Fruit fly (Drosophila melanogaster): ENCODE data around the gene CG4456.

Gene CG4456

DNA sequence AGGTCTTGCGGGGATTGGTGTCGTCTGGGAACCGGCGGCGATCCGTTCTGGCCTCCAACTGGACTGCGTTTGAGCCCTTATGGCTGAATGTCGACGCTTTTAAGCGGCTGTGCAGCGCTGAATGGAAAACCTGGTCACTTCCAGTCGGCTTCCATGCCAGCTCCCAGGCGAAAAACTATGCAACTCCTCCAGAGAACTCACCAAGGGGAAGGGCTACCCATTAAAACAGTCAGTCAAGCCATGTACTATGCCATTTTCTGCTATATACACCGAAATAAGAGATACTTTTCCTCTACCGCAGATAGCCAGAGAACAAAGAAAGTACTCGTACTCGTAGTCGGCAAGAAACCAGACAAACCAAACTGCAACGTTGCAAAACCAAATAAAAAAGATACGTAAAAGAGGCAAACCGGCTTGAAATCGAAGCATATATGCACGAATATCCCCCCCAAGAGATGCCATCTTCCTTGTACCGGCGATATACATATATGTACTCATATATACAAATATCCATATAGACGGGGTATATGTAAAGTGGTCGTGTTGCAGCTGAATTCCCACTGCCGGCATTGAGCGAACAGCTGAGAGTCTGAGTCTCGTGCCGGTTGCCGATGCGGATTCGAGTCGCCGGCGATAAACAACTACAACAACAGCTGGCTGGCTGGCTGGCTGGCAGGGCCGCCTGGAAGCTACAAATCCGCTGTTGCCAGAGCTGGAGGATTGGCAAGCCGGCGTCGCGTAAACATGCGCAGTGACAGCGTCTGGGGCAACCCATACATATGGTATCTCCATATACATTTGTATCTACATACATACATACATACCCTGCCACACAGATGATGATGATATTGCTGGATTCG is 7.2 kb downstream of the CG4456 start, which contains the start of gene Hsp67Ba:
Gene Hsp67Ba (minus strand): TSS at position 51 of the 860 bp plus-strand sequence.
- TF ChIP-seq CG17801 (GFP tag; optimal IDR thresholded peaks at IDR 0.05; ENCODE audit: partially characterized antibody), result no peak

DNA sequence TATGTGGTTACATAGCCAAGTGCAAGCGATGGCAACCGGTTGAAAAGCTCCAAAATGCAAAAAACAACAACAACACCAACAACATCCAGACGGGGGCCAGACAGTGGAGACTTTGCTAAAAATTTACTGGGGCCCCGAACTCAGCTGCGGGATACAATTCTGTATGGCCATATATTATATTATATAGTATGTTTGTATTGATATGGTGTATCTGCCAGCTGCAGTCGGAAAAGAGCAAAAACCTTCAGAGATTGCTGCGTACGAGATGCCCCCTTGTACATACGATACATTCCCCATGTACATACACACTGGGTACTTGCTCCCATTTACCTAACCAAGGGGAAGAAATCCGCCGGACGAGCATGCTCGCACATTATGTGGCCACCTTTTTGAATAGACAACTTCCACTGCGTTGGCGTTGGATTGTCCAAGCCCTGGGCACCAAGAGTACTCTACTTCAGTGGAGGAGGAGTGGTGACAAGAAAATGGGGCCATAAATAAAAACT is 7.9 kb downstream of the CG4456 start:
- no peak for TF ChIP-seq CG17801 (GFP tag; optimal IDR thresholded peaks at IDR 0.05; ENCODE audit: partially characterized antibody)

- no peak for TF ChIP-seq CG17801 (GFP tag; optimal IDR thresholded peaks at IDR 0.05; ENCODE audit: partially characterized antibody)
Observed at dm6 chr3L:9381602-9382001, 9.1 kb downstream of the CG4456 start, which contains the start of gene Hsp23. Gene Hsp23, plus strand, starts transcription at chr3L:9381882.

- TF ChIP-seq CG17801 (GFP tag; optimal IDR thresholded peaks at IDR 0.05; ENCODE audit: partially characterized antibody), result peak; percentile 99
Observed at dm6 chr3L:9383345-9384075, 11.0 kb downstream of the CG4456 start, which contains the start of gene Hsp27. Gene Hsp27, plus strand, starts transcription at chr3L:9384063.

- no peak for TF ChIP-seq CG17801 (GFP tag; optimal IDR thresholded peaks at IDR 0.05; ENCODE audit: partially characterized antibody)
Observed at dm6 chr3L:9384445-9385079, 12.0 kb downstream of the CG4456 start.

DNA sequence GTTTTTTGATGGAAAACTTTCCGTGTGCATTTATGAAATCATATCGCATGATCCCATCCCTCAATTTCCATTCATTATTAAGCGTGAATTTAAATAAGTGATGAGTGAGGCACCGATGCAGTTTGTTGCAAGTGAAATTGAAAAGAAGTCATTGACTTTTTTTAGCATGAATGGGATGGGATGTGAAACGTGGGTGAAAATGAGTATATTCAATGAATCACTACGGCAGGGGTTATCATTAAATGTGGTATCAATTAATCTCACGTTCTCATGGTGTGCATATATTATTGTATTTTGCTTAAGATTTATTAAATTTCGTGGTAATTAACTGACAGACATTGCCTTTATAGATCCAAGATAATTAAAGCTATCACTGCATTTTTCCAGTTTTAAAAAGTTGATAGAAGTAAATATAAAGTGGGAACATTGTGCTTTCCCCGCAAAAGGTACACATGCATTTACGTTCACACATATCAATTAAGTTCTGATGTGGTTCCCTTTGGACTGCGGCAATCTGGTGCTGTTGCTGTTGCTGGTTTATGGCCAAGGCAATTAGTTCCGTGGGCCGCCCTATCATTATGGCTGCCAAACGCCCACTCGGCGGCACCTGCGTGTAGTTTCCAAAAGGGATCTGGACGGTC is 18.9 kb downstream of the CG4456 start:
- TF ChIP-seq CG17801 (GFP tag; optimal IDR thresholded peaks at IDR 0.05; ENCODE audit: partially characterized antibody), result no peak

- TF ChIP-seq CG17801 (GFP tag; optimal IDR thresholded peaks at IDR 0.05; ENCODE audit: partially characterized antibody), result peak; percentile 11
Observed at dm6 chr3L:9396038-9396437, 23.5 kb downstream of the CG4456 start.

DNA sequence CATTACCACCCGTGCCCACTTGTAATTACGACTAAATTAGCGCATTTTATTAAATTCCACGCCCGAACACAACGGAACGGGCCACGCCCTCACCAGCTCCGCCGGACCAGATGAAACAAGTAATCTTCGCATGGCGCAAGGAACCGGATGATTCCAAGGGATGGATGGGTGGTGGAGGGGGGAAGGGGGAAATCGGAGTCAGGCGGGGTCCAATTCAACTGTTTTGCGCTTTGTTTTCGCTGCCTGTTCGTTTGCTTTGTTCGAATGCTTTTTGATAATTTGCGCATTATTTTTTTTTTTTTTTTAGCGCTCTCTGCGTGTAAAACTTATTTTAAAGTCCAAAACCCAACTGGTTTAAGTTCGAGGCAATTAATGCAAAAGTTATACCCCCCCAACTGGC is 24.2 kb downstream of the CG4456 start:
- TF ChIP-seq CG17801 (GFP tag; optimal IDR thresholded peaks at IDR 0.05; ENCODE audit: partially characterized antibody), result no peak

DNA sequence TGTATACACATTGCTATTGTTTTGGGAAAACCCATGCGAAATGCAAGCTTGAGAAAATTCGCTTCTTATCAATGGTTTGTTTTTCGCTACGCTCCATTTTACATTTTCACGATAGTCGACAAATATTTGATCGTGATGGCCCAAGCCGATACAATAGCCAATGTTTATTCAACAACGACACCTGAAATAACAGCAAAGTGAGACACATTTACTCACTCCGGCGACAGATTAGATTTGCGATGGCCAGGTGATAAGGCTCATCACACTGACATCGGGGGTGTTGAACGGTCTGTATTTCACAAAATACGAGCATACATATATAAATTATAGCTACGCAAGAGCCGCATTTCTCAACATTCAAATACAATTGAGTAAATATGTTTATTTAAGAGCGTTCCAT is 24.6 kb downstream of the CG4456 start:
- peak; percentile 58 for TF ChIP-seq CG17801 (GFP tag; optimal IDR thresholded peaks at IDR 0.05; ENCODE audit: partially characterized antibody)

DNA sequence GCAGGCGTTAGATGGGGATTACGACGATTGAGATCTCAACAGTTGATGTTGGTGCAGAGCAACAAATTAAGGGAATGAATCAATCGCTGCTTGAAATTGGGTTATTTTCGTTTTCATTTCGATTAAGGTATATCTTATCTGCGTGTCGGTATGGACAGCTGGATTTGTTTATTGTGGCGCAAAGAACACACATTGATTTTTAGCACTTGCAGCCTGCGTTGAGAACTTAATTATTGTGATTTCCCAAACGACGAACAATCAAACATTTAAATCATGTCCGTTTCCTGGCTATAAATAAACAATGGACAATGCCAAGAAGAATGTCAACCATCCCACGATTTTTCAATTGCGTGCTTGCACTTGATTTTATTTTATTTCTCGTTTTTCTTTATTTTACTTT is 25.5 kb downstream of the CG4456 start:
- TF ChIP-seq CG17801 (GFP tag; optimal IDR thresholded peaks at IDR 0.05; ENCODE audit: partially characterized antibody), result no peak

dm6 chr3L:9398435-9398981 is 26.0 kb downstream of the CG4456 start:
- TF ChIP-seq CG17801 (GFP tag; optimal IDR thresholded peaks at IDR 0.05; ENCODE audit: partially characterized antibody), result no peak

dm6 chr3L:9399013-9399750 is 26.7 kb downstream of the CG4456 start, which contains the start of gene CG4080:
Gene CG4080, minus strand, starts transcription at chr3L:9399227.
- peak; percentile 68 for TF ChIP-seq CG17801 (GFP tag; optimal IDR thresholded peaks at IDR 0.05; ENCODE audit: partially characterized antibody)

DNA sequence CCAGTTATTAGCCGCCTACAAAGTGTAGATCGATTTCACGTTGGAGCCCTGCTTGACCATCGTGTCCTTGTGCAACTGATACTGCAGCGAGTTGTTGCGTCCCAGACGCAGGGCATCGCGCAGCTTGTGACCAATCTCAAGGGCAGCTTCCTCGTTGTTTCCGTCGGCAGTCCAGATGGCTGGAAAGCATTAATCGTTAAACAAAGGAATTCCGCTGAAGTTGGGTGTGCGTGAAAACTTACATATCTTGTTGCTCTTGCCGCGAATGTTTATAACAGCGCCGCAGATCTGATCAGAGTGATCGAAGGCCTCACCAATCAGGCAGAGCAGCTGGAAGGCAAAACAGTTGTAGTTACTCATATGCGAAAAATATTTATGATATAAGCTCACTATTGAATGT is 27.3 kb downstream of the CG4456 start:
- TF ChIP-seq CG17801 (GFP tag; optimal IDR thresholded peaks at IDR 0.05; ENCODE audit: partially characterized antibody), result no peak
